Fruit fly (Drosophila melanogaster) whole organism, prepupa: ENCODE measurements around the gene hiw.

ENCODE experiments used
- CG11902 ChIP-seq: fragments of 200-800 bp; sonication (Bioruptor generic); optimal IDR thresholded peaks from 3 replicates; lab custom pipeline; 2016; ENCODE audit warnings: missing biosample characterization, missing genetic modification characterization
- CG1621 ChIP-seq: fragments of 200-800 bp; sonication (Bioruptor generic); optimal IDR thresholded peaks from 3 replicates; lab custom pipeline; 2018; ENCODE audit warnings: missing biosample characterization, mild to moderate bottlenecking, missing genetic modification characterization
- CG34406 ChIP-seq: fragments of 200-800 bp; sonication (Bioruptor generic); optimal IDR thresholded peaks from 3 replicates; lab custom pipeline; 2016; ENCODE audit warnings: missing biosample characterization, missing genetic modification characterization
- CG3919 ChIP-seq: fragments of 200-800 bp; sonication (Bioruptor generic); optimal IDR thresholded peaks from 3 replicates; lab custom pipeline; 2016; ENCODE audit warnings: missing biosample characterization, missing genetic modification characterization
- CG6163 ChIP-seq: fragments of 200-800 bp; sonication (Bioruptor generic); IDR thresholded peaks from 3 replicates; pipeline ENCODE4 v1.3.6; 2022; ENCODE audit warnings: missing biosample characterization, missing genetic modification characterization
- CG6792 ChIP-seq: fragments of 200-800 bp; sonication (Bioruptor generic); optimal IDR thresholded peaks from 3 replicates; lab custom pipeline; 2016; ENCODE audit warnings: missing biosample characterization, missing genetic modification characterization
- CG6808 ChIP-seq: fragments of 200-800 bp; sonication (Bioruptor generic); optimal IDR thresholded peaks from 3 replicates; lab custom pipeline; 2017; ENCODE audit warnings: missing biosample characterization, missing genetic modification characterization, mild to moderate bottlenecking, moderate library complexity, missing genetic modification reagents
- CG6854 ChIP-seq: fragments of 200-800 bp; sonication (Bioruptor generic); optimal IDR thresholded peaks from 2 replicates; lab custom pipeline; 2017; ENCODE audit warnings: missing biosample characterization, mild to moderate bottlenecking, missing genetic modification characterization
- CG7368 ChIP-seq: fragments of 200-800 bp; sonication (Bioruptor generic); optimal IDR thresholded peaks from 3 replicates; lab custom pipeline; 2016; ENCODE audit warnings: missing biosample characterization, missing genetic modification characterization
- CG8119 ChIP-seq: fragments of 200-800 bp; sonication (Bioruptor generic); IDR thresholded peaks from 3 replicates; pipeline ENCODE4 v1.3.6; 2022; ENCODE audit warnings: missing biosample characterization, missing genetic modification characterization
- CG8319 ChIP-seq: fragments of 200-800 bp; sonication (Bioruptor generic); optimal IDR thresholded peaks from 3 replicates; lab custom pipeline; 2016; ENCODE audit warnings: missing biosample characterization, missing genetic modification characterization
- CG8632 ChIP-seq: fragments of 200-800 bp; sonication (Bioruptor generic); optimal IDR thresholded peaks from 3 replicates; lab custom pipeline; 2016; ENCODE audit warnings: missing biosample characterization, missing genetic modification characterization
- CG9139 ChIP-seq: fragments of 200-800 bp; sonication (Bioruptor generic); optimal IDR thresholded peaks from 3 replicates; lab custom pipeline; 2017; ENCODE audit warnings: missing biosample characterization, mild to moderate bottlenecking, missing genetic modification characterization
- Eip75B ChIP-seq: fragments of 200-800 bp; sonication (Bioruptor generic); optimal IDR thresholded peaks from 3 replicates; lab custom pipeline; 2016; ENCODE audit warnings: missing biosample characterization, missing genetic modification characterization
- Eip78C ChIP-seq: fragments of 200-800 bp; sonication (Bioruptor generic); peaks from one replicate; lab custom pipeline; 2016; ENCODE audit warnings: missing biosample characterization, missing genetic modification characterization
- Eip93F ChIP-seq: fragments of 200-800 bp; sonication (Bioruptor generic); optimal IDR thresholded peaks from 2 replicates; lab custom pipeline; 2016; ENCODE audit warnings: missing biosample characterization, mild to moderate bottlenecking, missing genetic modification characterization
- Hr38 ChIP-seq: sonication (Bioruptor generic); optimal IDR thresholded peaks from 2 replicates; lab custom pipeline; 2016; ENCODE audit warnings: missing biosample characterization, missing genetic modification characterization
- Hr39 ChIP-seq: fragments of 200-800 bp; sonication (Bioruptor generic); optimal IDR thresholded peaks from 2 replicates; lab custom pipeline; 2016; ENCODE audit warnings: missing biosample characterization, missing genetic modification characterization
- Lpt ChIP-seq: fragments of 200-800 bp; sonication (Bioruptor generic); optimal IDR thresholded peaks from 3 replicates; lab custom pipeline; 2016; ENCODE audit warnings: missing biosample characterization, missing genetic modification characterization
- Met ChIP-seq: fragments of 200-800 bp; sonication (Bioruptor generic); optimal IDR thresholded peaks from 3 replicates; lab custom pipeline; 2016; ENCODE audit warnings: missing biosample characterization, missing genetic modification characterization
- OdsH ChIP-seq: fragments of 200-800 bp; sonication (Bioruptor generic); optimal IDR thresholded peaks from 3 replicates; lab custom pipeline; 2016; ENCODE audit warnings: missing biosample characterization, missing genetic modification characterization
- Sox102F ChIP-seq: fragments of 200-800 bp; sonication (Bioruptor generic); optimal IDR thresholded peaks from 2 replicates; lab custom pipeline; 2016; ENCODE audit warnings: missing biosample characterization, mild to moderate bottlenecking, missing genetic modification characterization
- Sox14 ChIP-seq: fragments of 200-800 bp; sonication (Bioruptor generic); optimal IDR thresholded peaks from 3 replicates; lab custom pipeline; 2016; ENCODE audit warnings: missing biosample characterization, missing genetic modification characterization
- Sox15 ChIP-seq: fragments of 200-800 bp; sonication (Bioruptor generic); optimal IDR thresholded peaks from 3 replicates; lab custom pipeline; 2016; ENCODE audit warnings: missing biosample characterization, missing genetic modification characterization
- achi ChIP-seq: fragments of 200-800 bp; sonication (Bioruptor generic); optimal IDR thresholded peaks from 3 replicates; lab custom pipeline; 2016; ENCODE audit warnings: missing biosample characterization, missing genetic modification characterization
- acj6 ChIP-seq: fragments of 200-800 bp; sonication (Bioruptor generic); optimal IDR thresholded peaks from 3 replicates; lab custom pipeline; 2016; ENCODE audit warnings: missing biosample characterization, missing genetic modification characterization
- dsx ChIP-seq: fragments of 200-800 bp; optimal IDR thresholded peaks from 3 replicates; lab custom pipeline; 2019; ENCODE audit warnings: missing biosample characterization, mild to moderate bottlenecking, missing genetic modification characterization, moderate library complexity; ENCODE audit not compliant: poor library complexity, severe bottlenecking
- esn ChIP-seq: fragments of 200-800 bp; sonication (Bioruptor generic); optimal IDR thresholded peaks from 2 replicates; lab custom pipeline; 2016; ENCODE audit warnings: missing biosample characterization, mild to moderate bottlenecking, missing genetic modification characterization, moderate library complexity
- fd59A ChIP-seq: fragments of 200-800 bp; sonication (Bioruptor generic); optimal IDR thresholded peaks from 2 replicates; lab custom pipeline; 2017; ENCODE audit warnings: missing biosample characterization, mild to moderate bottlenecking, missing genetic modification characterization, missing genetic modification reagents
- fkh ChIP-seq: fragments of 200-800 bp; sonication (Bioruptor generic); optimal IDR thresholded peaks from 3 replicates; lab custom pipeline; 2017; ENCODE audit warnings: missing biosample characterization, mild to moderate bottlenecking, missing genetic modification characterization, moderate library complexity
- lz ChIP-seq: fragments of 200-800 bp; sonication (Bioruptor generic); optimal IDR thresholded peaks from 3 replicates; lab custom pipeline; 2016; ENCODE audit warnings: missing biosample characterization, missing genetic modification characterization
- net ChIP-seq: fragments of 200-800 bp; sonication (Bioruptor generic); optimal IDR thresholded peaks from 3 replicates; lab custom pipeline; 2016; ENCODE audit warnings: missing biosample characterization, missing genetic modification characterization
- spab ChIP-seq: fragments of 200-800 bp; sonication (Bioruptor generic); optimal IDR thresholded peaks from 2 replicates; lab custom pipeline; 2017; ENCODE audit warnings: missing biosample characterization, mild to moderate bottlenecking, missing genetic modification characterization, missing genetic modification reagents
- ss ChIP-seq, 2 experiments: fragments of 200-800 bp; sonication (Bioruptor generic); optimal IDR thresholded peaks; 2 replicates in 1 of 2; 3 replicates in 1 of 2; lab custom pipeline; 2017 to 2018; ENCODE audit warnings: mild to moderate bottlenecking in 2 of 2, missing biosample characterization in 2 of 2, missing genetic modification characterization in 2 of 2, moderate library complexity in 1 of 2
- svp ChIP-seq: fragments of 200-800 bp; sonication (Bioruptor generic); peaks from one replicate; lab custom pipeline; 2016; ENCODE audit warnings: missing biosample characterization, missing genetic modification characterization
- topi ChIP-seq: fragments of 200-800 bp; sonication (Bioruptor generic); optimal IDR thresholded peaks from 3 replicates; lab custom pipeline; 2016; ENCODE audit warnings: missing biosample characterization, missing genetic modification characterization
- vri ChIP-seq: fragments of 200-800 bp; sonication (Bioruptor generic); optimal IDR thresholded peaks from 3 replicates; lab custom pipeline; 2016; ENCODE audit warnings: missing biosample characterization, mild to moderate bottlenecking, missing genetic modification characterization

hiw gene

dm6 chrX:15063404-15064062, at the start of gene hiw, which contains the start of gene ND-B18:
Gene hiw, minus strand, starts transcription at chrX:15063429.
Gene ND-B18, plus strand, starts transcription at chrX:15063733.
- TF ChIP-seq spab (no peak), fd59A (no peak), Met (GFP tag; lab: Kevin White, UChicago) (no peak), dsx (GFP tag; lab: Kevin White, UChicago) (peak; percentile 77), lz (GFP tag; lab: Kevin White, UChicago) (peak; percentile 24), CG34406 (GFP tag; lab: Kevin White, UChicago) (no peak), Hr39 (GFP tag; lab: Kevin White, UChicago) (no peak), achi (peak; percentile 100), vri (no peak), OdsH (peak; percentile 6), CG11902 (no peak), CG8119 (GFP tag; lab: Robert Waterston, UW) (no peak), CG6163 (GFP tag; lab: Robert Waterston, UW) (peak; percentile 9; the same call in 1 of the 3 replicates), CG3919 (GFP tag; lab: Kevin White, UChicago) (peak; percentile 6), Sox14 (GFP tag; lab: Kevin White, UChicago) (peak; percentile 45), Eip78C (GFP tag; lab: Kevin White, UChicago) (peak; percentile 73), Eip93F (no peak), svp (GFP tag; lab: Kevin White, UChicago) (peak; percentile 84), esn (peak; percentile 13)
- TF ChIP-seq, all 60 proteins: peak for 10

dm6 chrX:15111888-15112287, 48.7 kb upstream of the hiw start:
- TF ChIP-seq topi (GFP tag; lab: Kevin White, UChicago) (no peak), Eip93F (no peak), Eip75B (GFP tag; lab: Kevin White, UChicago) (no peak), CG8632 (GFP tag; lab: Kevin White, UChicago) (no peak), CG7368 (GFP tag; lab: Kevin White, UChicago) (no peak), lz (GFP tag; lab: Kevin White, UChicago) (no peak), fkh (GFP tag; lab: Kevin White, UChicago) (no peak), ss (GFP tag; optimal IDR thresholded peaks at IDR 0.05; lab: Kevin White, UChicago) (no peak), Hr38 (GFP tag; lab: Kevin White, UChicago) (no peak), CG9139 (no peak), Sox14 (GFP tag; lab: Kevin White, UChicago) (no peak), CG3919 (GFP tag; lab: Kevin White, UChicago) (no peak), CG6792 (GFP tag; lab: Kevin White, UChicago) (no peak)

dm6 chrX:15095942-15096341, 32.7 kb upstream of the hiw start, which contains the start of gene CG9072:
Gene CG9072, minus strand, starts transcription at chrX:15096042.
- TF ChIP-seq CG6808 (GFP tag; lab: Kevin White, UChicago) (no peak), Eip78C (GFP tag; lab: Kevin White, UChicago) (no peak), fd59A (no peak), spab (no peak), CG1621 (no peak), Met (GFP tag; lab: Kevin White, UChicago) (no peak), Lpt (GFP tag; lab: Kevin White, UChicago) (no peak), acj6 (GFP tag; lab: Kevin White, UChicago) (no peak), vri (no peak), CG6792 (GFP tag; lab: Kevin White, UChicago) (no peak), Eip75B (GFP tag; lab: Kevin White, UChicago) (no peak), net (GFP tag; lab: Kevin White, UChicago) (no peak), CG8319 (GFP tag; lab: Kevin White, UChicago) (no peak)

dm6 chrX:15091159-15091558, 27.9 kb upstream of the hiw start:
- TF ChIP-seq Sox102F (GFP tag; lab: Kevin White, UChicago) (no peak), CG6854 (no peak), CG1621 (no peak), Sox15 (GFP tag; lab: Kevin White, UChicago) (no peak)
